Fruit fly (Drosophila melanogaster): ENCODE results near the gene Tbc1d15-17.
A peak's percentile ranks its signal among the peaks of the same experiment; 100 is the strongest.

Gene Tbc1d15-17

DNA sequence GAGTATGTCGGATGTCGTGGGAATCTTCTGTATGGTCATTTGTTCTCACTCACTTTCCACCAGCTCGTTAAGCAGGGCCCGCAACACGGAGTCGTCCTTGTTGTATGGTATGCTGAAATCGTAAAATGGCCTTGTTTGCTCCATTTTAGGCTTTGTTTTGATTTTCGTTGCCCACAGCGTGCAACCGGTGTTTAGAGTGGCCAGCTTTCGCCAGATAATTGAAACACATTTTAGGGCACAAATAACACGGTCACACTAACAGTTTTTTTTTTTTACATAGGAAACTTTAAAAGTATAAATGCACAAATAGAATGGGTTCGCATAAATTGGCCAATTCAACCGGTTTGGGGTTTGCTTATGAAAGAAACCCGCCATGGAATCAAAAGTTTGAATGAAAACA is 45.2 kb downstream of the Tbc1d15-17 start, which contains the start of gene Rpp30 (continued):
- TF ChIP-seq Lhr (GFP tag; optimal IDR thresholded peaks at IDR 0.05), result peak; percentile 61
